Worm (Caenorhabditis elegans) whole organism, midembryonic: ENCODE measurements around the gene nlp-33.

Experiments used
- T22C8.4 ChIP-seq: fragments of 200-800 bp; sonication (Bioruptor generic); IDR thresholded peaks from 2 replicates; pipeline ENCODE4 v1.3.6; 2022; ENCODE audit warnings: missing genetic modification characterization, missing compliant biosample characterization
- cog-1 ChIP-seq: sonication (generic microtip); optimal IDR thresholded peaks from 2 replicates; lab custom pipeline; 2016; ENCODE audit warnings: missing genetic modification characterization, missing compliant biosample characterization
- flt-1 ChIP-seq: fragments of 200-800 bp; sonication (Bioruptor generic); IDR thresholded peaks from 2 replicates; pipeline ENCODE4 v1.3.6; 2022; ENCODE audit warnings: missing genetic modification characterization, missing compliant biosample characterization
- klf-2 ChIP-seq: fragments of 200-800 bp; sonication (Bioruptor generic); conservative IDR thresholded peaks from 2 replicates; pipeline ENCODE4 v1.3.6; 2022; ENCODE audit warnings: missing genetic modification reagents, missing genetic modification characterization, missing compliant biosample characterization
- med-1 ChIP-seq: sonication (generic microtip); optimal IDR thresholded peaks from 2 replicates; lab custom pipeline; 2017; ENCODE audit warnings: missing genetic modification characterization, mild to moderate bottlenecking, missing compliant biosample characterization, antibody characterized with exemption, missing genetic modification reagents; ENCODE audit not compliant: insufficient read depth
- ref-1 ChIP-seq: fragments of 200-800 bp; sonication (Bioruptor generic); conservative IDR thresholded peaks from 2 replicates; pipeline ENCODE4 v1.3.6; 2022; ENCODE audit warnings: missing genetic modification reagents, missing genetic modification characterization, missing compliant biosample characterization
- tab-1 ChIP-seq: fragments of 200-800 bp; sonication (Bioruptor generic); IDR thresholded peaks from 2 replicates; pipeline ENCODE4 v1.3.6; 2022; ENCODE audit warnings: missing genetic modification characterization, missing compliant biosample characterization
- ztf-23 ChIP-seq: fragments of 200-800 bp; sonication (Bioruptor generic); IDR thresholded peaks from 2 replicates; pipeline ENCODE4 v1.3.6; 2022; ENCODE audit warnings: missing genetic modification reagents, missing genetic modification characterization, missing compliant biosample characterization
- ztf-29 ChIP-seq: fragments of 200-800 bp; sonication (Bioruptor generic); IDR thresholded peaks from 2 replicates; pipeline ENCODE4 v1.3.6; 2022; ENCODE audit warnings: missing genetic modification reagents, missing genetic modification characterization, missing compliant biosample characterization

Gene nlp-33

DNA sequence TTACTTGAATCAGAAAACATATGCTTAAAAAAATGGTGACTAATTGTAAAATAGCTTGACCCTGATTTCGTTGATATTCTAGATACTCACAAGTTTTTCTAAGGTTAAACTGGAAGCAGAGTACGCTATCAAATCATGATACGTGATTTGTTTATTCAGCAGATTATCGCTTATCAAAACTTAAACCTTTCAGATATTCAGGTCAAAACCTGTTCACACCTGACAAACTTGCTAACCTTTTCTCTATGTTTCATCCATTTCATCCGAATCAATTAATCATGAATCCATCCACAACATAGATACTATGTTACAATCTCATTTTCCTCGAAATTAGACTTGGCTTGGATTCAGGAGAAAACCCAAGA is 616 bp downstream of the nlp-33 start:
- TF ChIP-seq T22C8.4 (GFP tag; lab: Robert Waterston, UW) (no peak), ztf-29 (GFP tag; lab: Robert Waterston, UW) (no peak), flt-1 (GFP tag; lab: Robert Waterston, UW) (no peak)

DNA sequence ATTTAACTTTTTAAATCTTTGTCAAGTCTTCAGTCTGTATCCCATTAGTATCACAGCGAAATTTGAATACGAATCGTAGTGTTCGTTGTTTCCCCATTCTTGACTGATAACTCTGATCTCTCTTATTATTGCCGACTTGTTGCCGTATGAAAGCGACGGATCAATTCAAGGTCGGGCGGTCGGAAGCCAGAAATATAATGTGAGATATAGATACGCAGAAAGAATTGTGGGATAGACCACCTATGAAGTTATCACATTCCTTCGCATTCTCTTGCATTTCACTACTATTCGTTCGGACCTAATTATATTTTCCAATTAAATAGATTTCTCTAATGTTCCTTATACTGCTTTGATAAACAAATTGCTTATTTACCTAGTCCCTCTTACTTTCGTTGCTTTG is 1.8 kb downstream of the nlp-33 start:
- TF ChIP-seq ref-1 (GFP tag; lab: Robert Waterston, UW): no peak
- TF ChIP-seq med-1 (GFP tag; lab: Kevin White, UChicago): no peak
- TF ChIP-seq ztf-29 (GFP tag; lab: Robert Waterston, UW): no peak
- TF ChIP-seq klf-2 (GFP tag; lab: Robert Waterston, UW): no peak
- TF ChIP-seq T22C8.4 (GFP tag; lab: Robert Waterston, UW): no peak
- TF ChIP-seq flt-1 (GFP tag; lab: Robert Waterston, UW): no peak
- no peak for TF ChIP-seq cog-1 (tag; lab: Kevin White, UChicago)
- no peak for TF ChIP-seq ztf-23 (GFP tag; lab: Robert Waterston, UW)
- TF ChIP-seq tab-1 (GFP tag; lab: Robert Waterston, UW): no peak

DNA sequence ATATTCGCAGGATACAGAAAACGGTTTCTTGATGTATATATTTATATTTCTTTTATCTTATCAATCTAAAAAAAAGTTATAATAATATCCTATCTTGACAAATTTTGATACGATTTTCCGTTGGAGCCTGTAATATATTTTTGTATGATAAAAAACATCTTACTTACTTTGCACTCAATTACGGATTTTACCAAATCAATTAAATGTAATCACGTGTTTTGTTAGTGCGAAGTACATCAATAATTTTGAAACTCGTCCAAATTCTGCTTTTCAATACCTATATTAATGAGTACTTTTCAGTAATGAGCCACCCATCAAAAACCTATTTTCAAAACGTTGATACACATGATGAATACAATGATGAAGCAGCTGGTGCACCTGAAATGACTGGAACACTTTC is 2.3 kb downstream of the nlp-33 start, which contains the start of gene T19C4.1:
Gene T19C4.1 (plus strand): TSS at position 301 of the 400 bp plus-strand sequence.
- no peak for TF ChIP-seq cog-1 (tag; lab: Kevin White, UChicago)
- no peak for TF ChIP-seq ztf-23 (GFP tag; lab: Robert Waterston, UW)
- TF ChIP-seq ztf-29 (GFP tag; lab: Robert Waterston, UW): no peak
- TF ChIP-seq med-1 (GFP tag; lab: Kevin White, UChicago): no peak
- no peak for TF ChIP-seq klf-2 (GFP tag; lab: Robert Waterston, UW)
- TF ChIP-seq T22C8.4 (GFP tag; lab: Robert Waterston, UW): no peak
- TF ChIP-seq tab-1 (GFP tag; lab: Robert Waterston, UW): no peak
- no peak for TF ChIP-seq flt-1 (GFP tag; lab: Robert Waterston, UW)
- no peak for TF ChIP-seq ref-1 (GFP tag; lab: Robert Waterston, UW)

DNA sequence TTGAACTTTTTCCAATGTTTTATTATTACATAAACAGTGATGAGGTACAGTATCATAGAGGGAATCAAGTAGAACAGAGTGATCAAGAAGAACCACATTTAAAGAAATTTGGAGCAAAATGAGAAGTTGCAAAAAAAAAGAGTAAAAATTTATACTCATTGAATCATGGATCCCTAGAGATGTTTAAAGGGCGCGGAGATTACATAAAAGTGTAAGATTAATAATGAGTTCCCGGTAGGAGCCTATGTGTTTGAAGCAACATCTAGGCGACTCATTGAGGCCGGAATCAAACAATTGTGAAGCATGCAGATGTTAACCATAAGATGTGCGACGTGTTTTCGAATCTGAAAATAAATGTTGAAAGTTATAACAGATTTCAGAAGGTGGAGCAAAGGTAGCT is 5.2 kb downstream of the nlp-33 start, which contains the start of gene srg-39:
Gene srg-39 (minus strand): TSS at position 101 of the 400 bp plus-strand sequence.
- no peak for TF ChIP-seq ztf-29 (GFP tag; lab: Robert Waterston, UW)

DNA sequence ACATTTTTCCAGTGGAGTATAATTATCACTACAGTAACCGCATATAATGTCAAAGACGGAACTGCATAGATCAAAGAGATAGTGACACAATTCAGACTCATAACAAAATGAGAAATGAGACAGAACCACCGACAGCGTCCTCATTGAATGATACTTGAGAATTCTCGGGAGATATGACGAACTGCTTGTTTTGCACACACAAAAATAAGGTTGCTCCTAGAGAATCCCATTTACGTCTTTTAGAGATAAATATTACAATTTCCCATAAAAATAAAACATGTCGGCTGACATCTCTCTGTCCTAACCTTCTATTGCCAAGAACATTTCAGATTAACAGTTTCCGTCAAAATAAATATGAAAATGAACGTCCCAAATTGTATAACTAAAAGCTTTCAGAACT is 8.4 kb downstream of the nlp-33 start, which contains the start of gene srg-38:
Gene srg-38 (minus strand): TSS at position 101 of the 400 bp plus-strand sequence.
- TF ChIP-seq ztf-29 (GFP tag; lab: Robert Waterston, UW) (no peak), flt-1 (GFP tag; lab: Robert Waterston, UW) (no peak), cog-1 (tag; lab: Kevin White, UChicago) (no peak), klf-2 (GFP tag; lab: Robert Waterston, UW) (no peak), med-1 (GFP tag; lab: Kevin White, UChicago) (no peak), T22C8.4 (GFP tag; lab: Robert Waterston, UW) (no peak), ztf-23 (GFP tag; lab: Robert Waterston, UW) (no peak), ref-1 (GFP tag; lab: Robert Waterston, UW) (no peak), tab-1 (GFP tag; lab: Robert Waterston, UW) (no peak)

DNA sequence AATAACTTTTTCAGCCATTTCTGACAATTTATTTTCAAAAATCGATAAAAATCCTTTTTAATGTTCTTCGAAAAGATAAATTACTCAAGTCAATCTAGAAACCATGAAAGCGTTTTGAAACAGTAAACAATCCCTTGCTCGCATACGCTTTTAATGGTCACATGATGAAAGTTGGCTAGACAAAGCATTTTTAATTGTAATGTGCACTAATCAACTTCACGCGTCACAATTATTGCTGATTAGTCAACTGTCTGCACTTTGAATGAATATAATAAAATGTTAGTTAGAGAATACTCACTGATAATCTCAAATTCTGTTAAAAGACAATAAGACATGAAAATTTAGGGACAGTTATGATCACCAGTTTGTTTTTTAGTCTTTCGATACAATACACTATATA is 9.4 kb downstream of the nlp-33 start:
- TF ChIP-seq T22C8.4 (GFP tag; lab: Robert Waterston, UW) (no peak), flt-1 (GFP tag; lab: Robert Waterston, UW) (no peak), tab-1 (GFP tag; lab: Robert Waterston, UW) (no peak)

DNA sequence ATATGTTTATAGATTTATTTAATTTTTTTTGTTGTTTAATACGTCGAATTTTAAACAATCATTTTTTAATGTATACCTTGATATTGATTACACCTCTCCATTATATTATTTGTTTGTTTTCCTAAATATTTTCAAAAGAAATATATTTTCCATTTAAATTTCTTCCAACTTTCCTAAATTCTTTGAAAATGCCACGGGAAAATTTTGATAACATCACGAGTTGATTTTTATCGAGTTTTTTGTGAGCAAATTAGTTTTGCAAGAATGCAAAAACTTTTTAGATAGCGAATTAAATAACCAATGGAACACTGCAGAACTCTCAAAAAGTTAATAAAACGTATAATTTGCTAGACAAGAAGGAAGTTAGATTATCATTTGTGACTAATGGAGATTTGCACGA is 10.8 kb downstream of the nlp-33 start, which contains the start of gene srg-42:
Gene srg-42 (minus strand): TSS at position 101 of the 400 bp plus-strand sequence.
- TF ChIP-seq flt-1 (GFP tag; lab: Robert Waterston, UW) (no peak), med-1 (GFP tag; lab: Kevin White, UChicago) (no peak)

DNA sequence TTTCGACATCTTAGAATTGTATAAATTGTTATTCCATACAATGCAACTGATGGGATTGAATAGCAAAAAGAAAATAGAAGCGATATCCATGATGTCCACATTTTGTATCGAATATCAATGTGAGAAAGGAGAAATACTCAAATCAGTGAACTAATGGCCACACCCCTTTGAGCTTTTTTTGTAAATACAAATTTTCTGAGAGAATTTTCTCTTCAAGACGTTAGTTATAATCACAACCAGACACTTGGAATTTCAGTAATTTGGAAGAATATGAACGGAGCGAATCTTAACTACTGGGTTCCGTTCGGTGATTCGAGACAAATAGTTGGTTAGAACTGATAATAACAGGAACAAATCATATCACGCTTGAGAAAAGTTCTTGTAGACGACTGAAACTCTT is 14.6 kb downstream of the nlp-33 start, which contains the start of gene srg-41:
Gene srg-41 (minus strand): TSS at position 101 of the 400 bp plus-strand sequence.
- no peak for TF ChIP-seq T22C8.4 (GFP tag; lab: Robert Waterston, UW)
- TF ChIP-seq ztf-23 (GFP tag; lab: Robert Waterston, UW): no peak

DNA sequence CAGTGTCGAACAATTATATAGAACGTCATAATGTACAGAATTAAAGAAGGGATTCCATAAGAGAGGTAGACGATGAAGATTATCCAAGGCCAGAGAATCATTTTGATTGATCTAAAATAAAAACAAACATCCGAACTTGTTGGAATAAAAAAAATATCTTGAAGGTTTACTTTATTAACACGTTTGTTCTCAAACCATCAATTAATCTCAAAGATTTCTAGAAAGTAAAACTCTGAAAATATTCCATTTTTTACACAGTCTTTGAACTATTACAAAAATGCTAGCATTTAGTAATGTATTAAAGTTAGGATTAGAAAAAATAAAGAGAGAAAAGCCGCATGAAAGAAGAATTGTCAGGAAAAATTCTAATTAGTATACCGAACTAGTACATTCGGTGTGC is 17.3 kb downstream of the nlp-33 start, which contains the start of gene srg-40:
Gene srg-40 (minus strand): TSS at position 101 of the 400 bp plus-strand sequence.
- no peak for TF ChIP-seq med-1 (GFP tag; lab: Kevin White, UChicago)

DNA sequence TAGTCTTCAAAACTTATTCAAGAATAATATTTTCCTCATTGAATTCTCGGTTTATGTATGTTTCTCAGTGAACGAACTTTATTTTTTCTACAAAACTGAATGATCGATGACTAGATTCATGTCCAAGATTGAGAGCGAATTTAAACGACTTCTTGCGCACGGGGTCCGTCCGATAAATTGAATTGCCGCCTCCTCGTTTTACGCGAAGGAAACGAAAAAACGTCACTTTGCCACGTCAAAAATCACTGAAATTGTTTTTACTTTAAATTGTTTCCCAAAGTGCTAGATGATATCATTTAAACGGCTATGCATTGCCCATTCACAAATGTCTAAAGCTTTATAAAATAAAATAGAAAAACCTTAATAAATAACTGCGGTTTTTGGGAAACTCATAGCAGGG is 20.6 kb downstream of the nlp-33 start:
- no peak for TF ChIP-seq T22C8.4 (GFP tag; lab: Robert Waterston, UW)
- TF ChIP-seq med-1 (GFP tag; lab: Kevin White, UChicago): no peak
- TF ChIP-seq tab-1 (GFP tag; lab: Robert Waterston, UW): no peak
- TF ChIP-seq cog-1 (tag; lab: Kevin White, UChicago): no peak
- TF ChIP-seq ref-1 (GFP tag; lab: Robert Waterston, UW): no peak
- TF ChIP-seq flt-1 (GFP tag; lab: Robert Waterston, UW): no peak
- TF ChIP-seq klf-2 (GFP tag; lab: Robert Waterston, UW): no peak
- TF ChIP-seq ztf-23 (GFP tag; lab: Robert Waterston, UW): no peak
- TF ChIP-seq ztf-29 (GFP tag; lab: Robert Waterston, UW): no peak
